Fruit fly (Drosophila melanogaster): ENCODE data around the gene CG5854.

Gene CG5854

DNA sequence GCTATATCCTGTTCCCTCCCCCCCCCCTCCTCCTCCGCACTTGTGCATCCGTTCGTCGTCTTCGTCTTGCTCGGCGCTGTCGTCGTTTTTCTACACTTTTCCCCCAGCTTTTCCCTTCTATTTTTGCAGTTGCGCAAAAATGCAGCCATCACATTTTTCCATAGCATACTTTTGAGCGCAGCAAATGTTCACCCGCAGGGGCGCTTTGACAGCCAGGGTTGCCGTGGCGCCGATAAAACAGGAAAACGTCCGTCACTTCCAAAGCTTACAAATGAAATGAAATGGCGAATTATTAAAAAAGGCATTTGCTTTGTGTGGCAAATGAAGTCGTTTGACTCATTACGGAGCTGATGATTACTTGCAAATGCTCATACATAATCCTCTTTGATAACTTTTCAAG, 31.2 kb upstream of the CG5854 start:
- TF ChIP-seq Hr4 (GFP tag; optimal IDR thresholded peaks at IDR 0.05) (no peak), CG10669 (GFP tag; optimal IDR thresholded peaks at IDR 0.05) (no peak), Eip78C (GFP tag) (peak; percentile 12), CG6854 (GFP tag; optimal IDR thresholded peaks at IDR 0.05) (no peak), CG6163 (GFP tag; IDR thresholded peaks at IDR 0.05) (0 out of 3 replicates have a peak, but pooled peaks have one; percentile 18), pdm3 (GFP tag; optimal IDR thresholded peaks at IDR 0.05) (no peak), fd85E (GFP tag; optimal IDR thresholded peaks at IDR 0.05) (no peak), Ets21C (GFP tag; optimal IDR thresholded peaks at IDR 0.05) (no peak)

dm6 chr3R:23903425-23903824, 30.3 kb upstream of the CG5854 start:
- TF ChIP-seq Eip78C (GFP tag) (peak; percentile 21), CG3919 (GFP tag; optimal IDR thresholded peaks at IDR 0.05) (no peak), esn (GFP tag; optimal IDR thresholded peaks at IDR 0.05) (no peak)

DNA sequence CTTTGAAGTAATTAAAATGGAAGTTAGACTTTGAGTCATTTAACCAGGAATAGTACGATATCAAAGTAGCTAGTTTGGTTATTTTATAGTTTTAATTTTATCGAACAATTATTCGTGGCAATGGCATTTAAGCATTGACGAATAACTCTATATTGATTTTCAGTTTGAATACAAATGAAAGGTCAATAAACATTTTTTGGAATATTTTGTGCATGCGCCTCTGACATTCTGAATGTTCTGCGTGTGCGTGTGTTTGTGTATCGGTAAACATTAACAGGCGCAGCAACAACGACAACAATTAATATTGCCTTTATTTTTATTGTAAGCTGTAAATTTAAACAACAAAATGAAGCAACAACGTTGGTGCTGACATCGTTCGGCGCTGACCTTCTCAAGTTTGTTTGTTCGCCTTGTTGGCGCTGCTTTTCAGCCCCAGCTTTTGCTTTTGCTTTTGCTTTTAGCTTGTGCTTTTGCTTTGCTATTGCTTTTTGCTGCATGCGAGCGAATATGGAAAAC, 24.3 kb upstream of the CG5854 start:
- TF ChIP-seq CG6792 (GFP tag; optimal IDR thresholded peaks at IDR 0.05) (peak; percentile 83), CG1621 (tag; optimal IDR thresholded peaks at IDR 0.05) (peak; percentile 69), salr (GFP tag; optimal IDR thresholded peaks at IDR 0.05) (peak; percentile 54 to 60), CG6163 (GFP tag; IDR thresholded peaks at IDR 0.05) (0 out of 3 replicates have a peak, but pooled peaks have one; percentile 21), CG10669 (GFP tag; optimal IDR thresholded peaks at IDR 0.05) (peak; percentile 87), CG7368 (GFP tag; optimal IDR thresholded peaks at IDR 0.05) (peak; percentile 62), vri (GFP tag; optimal IDR thresholded peaks at IDR 0.05) (peak; percentile 45), Gug (GFP tag; IDR thresholded peaks at IDR 0.05) (no peak), CG10631 (GFP tag; optimal IDR thresholded peaks at IDR 0.05) (peak; percentile 73), CG16779 (tag; optimal IDR thresholded peaks at IDR 0.05) (peak; percentile 19), dsx (GFP tag; optimal IDR thresholded peaks at IDR 0.05; ENCODE audit: poor library complexity, severe bottlenecking) (peak; percentile 68), eg (GFP tag; IDR thresholded peaks at IDR 0.05) (no peak), Lpt (GFP tag; optimal IDR thresholded peaks at IDR 0.05) (no peak), CG4318 (GFP tag; optimal IDR thresholded peaks at IDR 0.05) (no peak), pdm3 (GFP tag; optimal IDR thresholded peaks at IDR 0.05) (peak; percentile 81), CG8319 (GFP tag; optimal IDR thresholded peaks at IDR 0.05) (peak; percentile 60), topi (GFP tag; optimal IDR thresholded peaks at IDR 0.05) (peak; percentile 78), CG15336 (GFP tag; IDR thresholded peaks at IDR 0.05) (no peak), Eip78C (GFP tag) (peak; percentile 94), Hr39 (GFP tag; optimal IDR thresholded peaks at IDR 0.05) (peak; percentile 82), Smox (GFP tag; optimal IDR thresholded peaks at IDR 0.05) (peak; percentile 79), CG11902 (GFP tag; optimal IDR thresholded peaks at IDR 0.05) (peak; percentile 77), Hr38 (GFP tag; optimal IDR thresholded peaks at IDR 0.05) (no peak), fd59A (GFP tag; optimal IDR thresholded peaks at IDR 0.05) (peak; percentile 84), CG31627 (GFP tag; optimal IDR thresholded peaks at IDR 0.05) (peak; percentile 86), Eip75B (GFP tag; optimal IDR thresholded peaks at IDR 0.05) (peak; percentile 78), Eip93F (GFP tag; optimal IDR thresholded peaks at IDR 0.05) (no peak), fkh (GFP tag; optimal IDR thresholded peaks at IDR 0.05) (peak; percentile 87), CG6808 (GFP tag; optimal IDR thresholded peaks at IDR 0.05) (peak; percentile 53), spab (GFP tag; optimal IDR thresholded peaks at IDR 0.05) (peak; percentile 81), Ets96B (tag; optimal IDR thresholded peaks at IDR 0.05) (peak; percentile 81), CG8632 (GFP tag; optimal IDR thresholded peaks at IDR 0.05) (peak; percentile 86), CG3919 (GFP tag; optimal IDR thresholded peaks at IDR 0.05) (peak; percentile 52), Sox102F (GFP tag; optimal IDR thresholded peaks at IDR 0.05) (peak; percentile 84), acj6 (GFP tag; optimal IDR thresholded peaks at IDR 0.05) (peak; percentile 82), cyc (GFP tag; optimal IDR thresholded peaks at IDR 0.05) (peak; percentile 29), ss (GFP tag; optimal IDR thresholded peaks at IDR 0.05) (peak in 1 of 2 experiments; percentile 88), CG3032 (tag; optimal IDR thresholded peaks at IDR 0.05) (peak; percentile 73), Blimp-1 (GFP tag; optimal IDR thresholded peaks at IDR 0.05) (peak; percentile 19), Sox14 (GFP tag; optimal IDR thresholded peaks at IDR 0.05) (peak; percentile 79), CG8119 (GFP tag; IDR thresholded peaks at IDR 0.05) (0 out of 3 replicates have a peak, but pooled peaks have one; percentile 22), CG34406 (GFP tag; optimal IDR thresholded peaks at IDR 0.05) (peak; percentile 88)
